Fruit fly (Drosophila melanogaster) whole organism, prepupa: ENCODE data around the gene Set.

Experiments used
- Blimp-1 ChIP-seq: fragments of 200-800 bp; sonication (Bioruptor generic); optimal IDR thresholded peaks from 3 replicates; lab custom pipeline; 2017; ENCODE audit warnings: missing biosample characterization, missing genetic modification characterization, mild to moderate bottlenecking, moderate library complexity, missing genetic modification reagents
- CG10631 ChIP-seq: fragments of 200-800 bp; sonication (Bioruptor generic); optimal IDR thresholded peaks from 2 replicates; lab custom pipeline; 2016; ENCODE audit warnings: missing biosample characterization, missing genetic modification characterization
- CG10669 ChIP-seq: fragments of 200-800 bp; sonication (Bioruptor generic); optimal IDR thresholded peaks from 3 replicates; lab custom pipeline; 2018; ENCODE audit warnings: missing biosample characterization, mild to moderate bottlenecking, missing genetic modification characterization, moderate library complexity
- CG11902 ChIP-seq: fragments of 200-800 bp; sonication (Bioruptor generic); optimal IDR thresholded peaks from 3 replicates; lab custom pipeline; 2016; ENCODE audit warnings: missing biosample characterization, missing genetic modification characterization
- CG1621 ChIP-seq: fragments of 200-800 bp; sonication (Bioruptor generic); optimal IDR thresholded peaks from 3 replicates; lab custom pipeline; 2018; ENCODE audit warnings: missing biosample characterization, mild to moderate bottlenecking, missing genetic modification characterization
- CG16779 ChIP-seq: fragments of 200-800 bp; sonication (Bioruptor generic); optimal IDR thresholded peaks from 3 replicates; lab custom pipeline; 2017; ENCODE audit warnings: missing biosample characterization, mild to moderate bottlenecking, missing genetic modification characterization
- CG3032 ChIP-seq: fragments of 200-800 bp; optimal IDR thresholded peaks from 2 replicates; lab custom pipeline; 2019; ENCODE audit warnings: missing biosample characterization, mild to moderate bottlenecking, missing genetic modification characterization, moderate library complexity
- CG31627 ChIP-seq: fragments of 200-800 bp; sonication (Bioruptor generic); optimal IDR thresholded peaks from 3 replicates; lab custom pipeline; 2016; ENCODE audit warnings: missing biosample characterization, missing genetic modification characterization
- CG32006 ChIP-seq: fragments of 200-800 bp; sonication (Bioruptor generic); optimal IDR thresholded peaks from 3 replicates; lab custom pipeline; 2017; ENCODE audit warnings: missing biosample characterization, mild to moderate bottlenecking, missing genetic modification characterization
- CG34406 ChIP-seq: fragments of 200-800 bp; sonication (Bioruptor generic); optimal IDR thresholded peaks from 3 replicates; lab custom pipeline; 2016; ENCODE audit warnings: missing biosample characterization, missing genetic modification characterization
- CG3919 ChIP-seq: fragments of 200-800 bp; sonication (Bioruptor generic); optimal IDR thresholded peaks from 3 replicates; lab custom pipeline; 2016; ENCODE audit warnings: missing biosample characterization, missing genetic modification characterization
- CG6276 ChIP-seq: fragments of 200-800 bp; sonication (Bioruptor generic); optimal IDR thresholded peaks from 2 replicates; lab custom pipeline; 2017; ENCODE audit warnings: missing biosample characterization, mild to moderate bottlenecking, missing genetic modification characterization
- CG6808 ChIP-seq: fragments of 200-800 bp; sonication (Bioruptor generic); optimal IDR thresholded peaks from 3 replicates; lab custom pipeline; 2017; ENCODE audit warnings: missing biosample characterization, missing genetic modification characterization, mild to moderate bottlenecking, moderate library complexity, missing genetic modification reagents
- CG6854 ChIP-seq: fragments of 200-800 bp; sonication (Bioruptor generic); optimal IDR thresholded peaks from 2 replicates; lab custom pipeline; 2017; ENCODE audit warnings: missing biosample characterization, mild to moderate bottlenecking, missing genetic modification characterization
- CG8119 ChIP-seq: fragments of 200-800 bp; sonication (Bioruptor generic); IDR thresholded peaks from 3 replicates; pipeline ENCODE4 v1.3.6; 2022; ENCODE audit warnings: missing biosample characterization, missing genetic modification characterization
- CG8632 ChIP-seq: fragments of 200-800 bp; sonication (Bioruptor generic); optimal IDR thresholded peaks from 3 replicates; lab custom pipeline; 2016; ENCODE audit warnings: missing biosample characterization, missing genetic modification characterization
- CG9139 ChIP-seq: fragments of 200-800 bp; sonication (Bioruptor generic); optimal IDR thresholded peaks from 3 replicates; lab custom pipeline; 2017; ENCODE audit warnings: missing biosample characterization, mild to moderate bottlenecking, missing genetic modification characterization
- Eip75B ChIP-seq: fragments of 200-800 bp; sonication (Bioruptor generic); optimal IDR thresholded peaks from 3 replicates; lab custom pipeline; 2016; ENCODE audit warnings: missing biosample characterization, missing genetic modification characterization
- Eip78C ChIP-seq: fragments of 200-800 bp; sonication (Bioruptor generic); peaks from one replicate; lab custom pipeline; 2016; ENCODE audit warnings: missing biosample characterization, missing genetic modification characterization
- Ets96B ChIP-seq: fragments of 200-800 bp; optimal IDR thresholded peaks from 2 replicates; lab custom pipeline; 2019; ENCODE audit warnings: missing biosample characterization, mild to moderate bottlenecking, missing genetic modification characterization, moderate library complexity
- Hr38 ChIP-seq: sonication (Bioruptor generic); optimal IDR thresholded peaks from 2 replicates; lab custom pipeline; 2016; ENCODE audit warnings: missing biosample characterization, missing genetic modification characterization
- Hr39 ChIP-seq: fragments of 200-800 bp; sonication (Bioruptor generic); optimal IDR thresholded peaks from 2 replicates; lab custom pipeline; 2016; ENCODE audit warnings: missing biosample characterization, missing genetic modification characterization
- Lpt ChIP-seq: fragments of 200-800 bp; sonication (Bioruptor generic); optimal IDR thresholded peaks from 3 replicates; lab custom pipeline; 2016; ENCODE audit warnings: missing biosample characterization, missing genetic modification characterization
- Smox ChIP-seq: fragments of 200-800 bp; sonication (Bioruptor generic); optimal IDR thresholded peaks from 3 replicates; lab custom pipeline; 2016; ENCODE audit warnings: missing biosample characterization, missing genetic modification characterization
- Sox102F ChIP-seq: fragments of 200-800 bp; sonication (Bioruptor generic); optimal IDR thresholded peaks from 2 replicates; lab custom pipeline; 2016; ENCODE audit warnings: missing biosample characterization, mild to moderate bottlenecking, missing genetic modification characterization
- Sox14 ChIP-seq: fragments of 200-800 bp; sonication (Bioruptor generic); optimal IDR thresholded peaks from 3 replicates; lab custom pipeline; 2016; ENCODE audit warnings: missing biosample characterization, missing genetic modification characterization
- Sox15 ChIP-seq: fragments of 200-800 bp; sonication (Bioruptor generic); optimal IDR thresholded peaks from 3 replicates; lab custom pipeline; 2016; ENCODE audit warnings: missing biosample characterization, missing genetic modification characterization
- dac ChIP-seq: fragments of 200-800 bp; sonication (Bioruptor generic); optimal IDR thresholded peaks from 2 replicates; lab custom pipeline; 2017; ENCODE audit warnings: missing biosample characterization, mild to moderate bottlenecking, missing genetic modification characterization
- fd59A ChIP-seq: fragments of 200-800 bp; sonication (Bioruptor generic); optimal IDR thresholded peaks from 2 replicates; lab custom pipeline; 2017; ENCODE audit warnings: missing biosample characterization, mild to moderate bottlenecking, missing genetic modification characterization, missing genetic modification reagents
- fd85E ChIP-seq: fragments of 200-800 bp; sonication (Bioruptor generic); optimal IDR thresholded peaks from 3 replicates; lab custom pipeline; 2016; ENCODE audit warnings: missing biosample characterization, missing genetic modification characterization
- fkh ChIP-seq: fragments of 200-800 bp; sonication (Bioruptor generic); optimal IDR thresholded peaks from 3 replicates; lab custom pipeline; 2017; ENCODE audit warnings: missing biosample characterization, mild to moderate bottlenecking, missing genetic modification characterization, moderate library complexity
- net ChIP-seq: fragments of 200-800 bp; sonication (Bioruptor generic); optimal IDR thresholded peaks from 3 replicates; lab custom pipeline; 2016; ENCODE audit warnings: missing biosample characterization, missing genetic modification characterization
- pdm3 ChIP-seq: fragments of 200-800 bp; sonication (Bioruptor generic); optimal IDR thresholded peaks from 3 replicates; lab custom pipeline; 2016; ENCODE audit warnings: missing biosample characterization, missing genetic modification characterization
- salr ChIP-seq, 2 experiments: fragments of 200-800 bp; sonication (Bioruptor generic); optimal IDR thresholded peaks; 3 replicates each; lab custom pipeline; 2016 to 2018; ENCODE audit warnings: missing biosample characterization in 2 of 2, missing genetic modification characterization in 2 of 2, mild to moderate bottlenecking in 1 of 2
- ss ChIP-seq, 2 experiments: fragments of 200-800 bp; sonication (Bioruptor generic); optimal IDR thresholded peaks; 2 replicates in 1 of 2; 3 replicates in 1 of 2; lab custom pipeline; 2017 to 2018; ENCODE audit warnings: mild to moderate bottlenecking in 2 of 2, missing biosample characterization in 2 of 2, missing genetic modification characterization in 2 of 2, moderate library complexity in 1 of 2
- svp ChIP-seq: fragments of 200-800 bp; sonication (Bioruptor generic); peaks from one replicate; lab custom pipeline; 2016; ENCODE audit warnings: missing biosample characterization, missing genetic modification characterization
- topi ChIP-seq: fragments of 200-800 bp; sonication (Bioruptor generic); optimal IDR thresholded peaks from 3 replicates; lab custom pipeline; 2016; ENCODE audit warnings: missing biosample characterization, missing genetic modification characterization
- vri ChIP-seq: fragments of 200-800 bp; sonication (Bioruptor generic); optimal IDR thresholded peaks from 3 replicates; lab custom pipeline; 2016; ENCODE audit warnings: missing biosample characterization, mild to moderate bottlenecking, missing genetic modification characterization

Set gene

DNA sequence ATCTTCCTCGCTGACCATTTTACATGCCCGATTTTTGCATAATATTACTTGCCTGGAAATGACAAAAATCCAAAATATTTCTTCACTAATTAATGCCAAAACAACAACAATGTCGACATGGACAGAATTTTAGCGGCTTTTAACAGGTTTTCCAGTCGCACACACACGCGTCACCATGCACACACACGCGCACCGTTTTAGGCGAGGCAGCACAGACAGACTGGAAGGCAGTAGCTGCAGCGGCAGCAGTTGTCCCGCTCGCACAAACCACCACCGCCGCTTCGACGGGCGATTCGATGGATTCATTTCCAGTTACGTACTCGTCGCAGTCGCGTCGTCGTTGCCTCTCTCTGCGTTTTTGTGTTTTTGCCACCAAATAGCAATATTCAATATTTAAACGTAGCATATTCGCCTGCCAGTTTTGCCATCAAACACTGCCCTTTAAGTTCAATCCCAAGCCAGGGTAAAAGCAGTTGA lies 27.3 kb downstream of the Set start, which contains the start of gene CG45218 (continued):
- TF ChIP-seq Blimp-1 (no peak), ss (GFP tag; optimal IDR thresholded peaks at IDR 0.05; lab: Kevin White, UChicago) (peak; percentile 1 to 61), Sox15 (GFP tag; lab: Kevin White, UChicago) (no peak), Eip78C (GFP tag; lab: Kevin White, UChicago) (peak; percentile 59), salr (GFP tag; optimal IDR thresholded peaks at IDR 0.05; lab: Kevin White, UChicago) (peak in 1 of 2 experiments; percentile 0), CG10669 (GFP tag; lab: Kevin White, UChicago) (no peak)
- TF ChIP-seq, all 60 proteins: peak for 12

DNA sequence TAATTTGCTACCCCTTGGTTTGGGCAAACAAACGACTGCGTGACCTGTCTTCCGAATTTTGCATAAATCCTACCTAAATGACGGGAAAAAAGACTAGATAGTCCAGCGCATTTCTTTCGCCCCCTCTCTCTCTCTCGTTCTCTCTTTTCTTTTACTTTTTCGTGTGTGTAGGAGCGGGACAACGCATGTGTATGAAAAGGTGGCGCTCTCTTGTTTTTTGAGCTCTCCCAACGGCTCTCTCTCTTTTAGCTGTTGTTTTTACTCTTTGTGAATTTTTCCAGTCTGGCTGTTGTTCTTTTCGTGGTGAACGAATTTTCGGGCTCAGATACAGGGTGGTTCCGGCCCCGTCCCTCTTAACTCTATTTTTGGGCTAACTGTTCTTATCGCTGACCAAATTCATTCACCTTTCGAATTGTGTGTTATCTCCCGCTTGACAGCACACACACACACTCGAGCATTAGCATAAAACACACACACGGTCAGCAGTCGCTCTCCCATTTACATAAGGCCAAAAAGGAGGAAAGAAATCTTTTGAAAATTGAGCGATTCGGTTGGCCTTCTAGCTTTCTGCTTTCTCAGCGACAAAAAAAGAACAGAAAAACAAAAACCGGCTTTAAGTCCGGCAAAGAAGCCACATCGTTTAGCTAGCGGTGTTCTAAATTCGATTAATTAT lies 28.3 kb downstream of the Set start:
- TF ChIP-seq vri = peak; percentile 58
- peak; percentile 29 for TF ChIP-seq CG6276 (GFP tag; lab: Kevin White, UChicago)
- TF ChIP-seq Sox14 (GFP tag; lab: Kevin White, UChicago) = peak; percentile 9
- peak; percentile 3 for TF ChIP-seq net (GFP tag; lab: Kevin White, UChicago)
- no peak for TF ChIP-seq topi
- TF ChIP-seq Eip78C (GFP tag; lab: Kevin White, UChicago) = peak; percentile 55
- TF ChIP-seq CG32006 (GFP tag; lab: Kevin White, UChicago) = peak; percentile 8
- TF ChIP-seq CG9139 (GFP tag; lab: Kevin White, UChicago) = peak; percentile 33
- no peak for TF ChIP-seq CG10669 (GFP tag; lab: Kevin White, UChicago)
- no peak for TF ChIP-seq CG11902 (GFP tag; lab: Kevin White, UChicago)
- peak in 1 of 2 experiments; percentile 46 for TF ChIP-seq ss (GFP tag; optimal IDR thresholded peaks at IDR 0.05; lab: Kevin White, UChicago)
- TF ChIP-seq CG8632 (GFP tag; lab: Kevin White, UChicago) = peak; percentile 10
- TF ChIP-seq fkh = no peak
- TF ChIP-seq svp = peak; percentile 69
- TF ChIP-seq CG3032 (tag; lab: Kevin White, UChicago) = peak; percentile 53
- TF ChIP-seq Blimp-1 = no peak
- TF ChIP-seq CG3919 = peak; percentile 11
- peak; percentile 24 for TF ChIP-seq fd59A (GFP tag; lab: Kevin White, UChicago)
- TF ChIP-seq, all 60 proteins: peak for 13

DNA sequence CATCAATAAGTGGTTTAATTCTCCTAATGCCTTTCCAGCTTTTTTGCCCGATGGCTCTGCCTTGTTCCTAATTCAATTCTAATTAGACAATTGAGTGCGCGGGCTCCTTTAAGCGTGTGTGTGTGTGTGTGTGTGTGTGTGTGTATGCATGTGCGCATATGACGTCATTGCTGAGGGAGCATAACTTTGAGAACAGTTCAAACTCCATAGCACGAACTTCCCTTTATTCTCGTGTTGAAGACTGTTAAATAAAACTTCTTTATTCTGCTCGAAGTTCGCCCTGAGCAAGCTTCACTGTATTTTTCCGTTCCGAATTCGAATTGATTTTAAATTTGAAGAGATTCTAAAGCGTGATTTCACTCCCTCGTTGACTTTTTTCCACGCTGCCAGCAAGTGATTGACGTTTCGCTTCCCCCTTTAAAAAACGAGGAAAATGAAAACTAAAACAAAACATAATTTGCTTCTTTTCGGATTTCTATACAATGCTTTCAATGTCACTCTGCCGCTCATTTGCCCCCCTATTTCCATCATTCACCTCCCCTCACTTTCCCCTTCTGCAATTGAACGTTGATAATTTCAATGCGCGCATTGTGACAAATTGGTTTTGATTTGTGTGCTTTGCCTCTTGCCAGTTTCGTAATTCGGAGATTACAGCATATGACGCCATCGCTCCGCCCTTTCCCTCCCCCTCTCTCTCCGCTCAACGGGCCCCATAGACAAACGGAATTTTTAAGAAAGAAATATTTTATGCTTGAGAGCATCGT lies 29.1 kb downstream of the Set start:
- TF ChIP-seq CG8632 (GFP tag; lab: Kevin White, UChicago) (no peak), topi (no peak), Sox15 (GFP tag; lab: Kevin White, UChicago) (no peak), Hr39 (peak; percentile 1), Sox102F (GFP tag; lab: Kevin White, UChicago) (no peak), ss (GFP tag; optimal IDR thresholded peaks at IDR 0.05; lab: Kevin White, UChicago) (no peak), CG1621 (tag; lab: Kevin White, UChicago) (no peak), Sox14 (GFP tag; lab: Kevin White, UChicago) (no peak), CG3032 (tag; lab: Kevin White, UChicago) (no peak), Eip78C (GFP tag; lab: Kevin White, UChicago) (peak; percentile 4), Ets96B (tag; lab: Kevin White, UChicago) (no peak), CG10669 (GFP tag; lab: Kevin White, UChicago) (no peak), CG16779 (tag; lab: Kevin White, UChicago) (no peak), CG31627 (no peak), vri (peak; percentile 93), fkh (no peak), CG34406 (GFP tag; lab: Kevin White, UChicago) (no peak), Hr38 (GFP tag; lab: Kevin White, UChicago) (no peak)

DNA sequence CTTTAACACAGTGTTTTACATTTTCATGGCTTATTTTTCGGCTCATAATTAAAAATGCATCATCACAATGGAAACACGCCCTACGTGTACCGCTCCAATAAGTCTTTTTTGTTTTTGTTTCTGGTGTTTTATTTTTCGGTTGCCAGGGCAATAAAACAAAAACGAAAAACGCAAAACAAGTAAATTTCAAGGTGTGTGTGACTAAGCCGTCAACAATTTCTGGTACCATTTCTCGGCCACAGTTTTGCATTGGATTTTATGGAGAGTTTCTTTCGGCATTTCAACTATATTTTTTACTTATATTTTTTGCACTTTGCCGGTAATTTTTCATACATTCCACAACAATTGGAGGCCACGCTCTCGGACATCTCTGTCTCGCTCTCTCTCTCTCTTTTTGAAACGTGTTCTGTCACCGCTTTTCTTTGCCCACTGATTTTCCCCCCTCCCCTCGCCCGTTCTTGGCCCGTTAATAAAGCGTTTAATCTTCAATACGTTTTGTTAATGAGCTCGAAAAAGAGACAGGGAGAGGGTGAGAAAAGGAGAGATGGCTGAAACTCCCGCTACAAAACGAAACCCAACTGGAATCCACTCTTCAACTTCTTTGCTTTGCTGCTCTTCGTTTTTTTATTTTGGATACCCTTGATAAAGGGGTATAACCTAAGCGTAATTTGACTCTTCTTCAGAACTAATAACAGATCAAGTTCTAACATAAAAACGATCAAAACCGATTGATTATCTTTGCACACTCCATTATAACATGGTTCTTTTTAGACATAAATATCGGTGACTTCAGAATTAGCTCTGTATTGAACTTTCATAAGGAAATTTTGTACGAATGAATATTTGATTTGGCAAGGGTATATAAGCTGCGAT lies 29.9 kb downstream of the Set start:
- TF ChIP-seq fd85E (GFP tag; lab: Kevin White, UChicago) (peak; percentile 8), CG6854 (GFP tag; lab: Kevin White, UChicago) (no peak), CG6808 (peak; percentile 44), Sox14 (GFP tag; lab: Kevin White, UChicago) (no peak), Hr39 (no peak), dac (GFP tag; lab: Kevin White, UChicago) (no peak), CG3032 (tag; lab: Kevin White, UChicago) (no peak), CG10631 (GFP tag; lab: Kevin White, UChicago) (no peak), Eip75B (GFP tag; lab: Kevin White, UChicago) (no peak), pdm3 (no peak), fkh (no peak), fd59A (GFP tag; lab: Kevin White, UChicago) (no peak), CG32006 (GFP tag; lab: Kevin White, UChicago) (no peak), Lpt (GFP tag; lab: Kevin White, UChicago) (no peak), Sox15 (GFP tag; lab: Kevin White, UChicago) (no peak), Smox (no peak), Ets96B (tag; lab: Kevin White, UChicago) (no peak), CG8119 (no peak), ss (GFP tag; optimal IDR thresholded peaks at IDR 0.05; lab: Kevin White, UChicago) (peak in 1 of 2 experiments; percentile 47)
